Fruit fly (Drosophila melanogaster): ENCODE data around the gene CG3808.

DNA sequence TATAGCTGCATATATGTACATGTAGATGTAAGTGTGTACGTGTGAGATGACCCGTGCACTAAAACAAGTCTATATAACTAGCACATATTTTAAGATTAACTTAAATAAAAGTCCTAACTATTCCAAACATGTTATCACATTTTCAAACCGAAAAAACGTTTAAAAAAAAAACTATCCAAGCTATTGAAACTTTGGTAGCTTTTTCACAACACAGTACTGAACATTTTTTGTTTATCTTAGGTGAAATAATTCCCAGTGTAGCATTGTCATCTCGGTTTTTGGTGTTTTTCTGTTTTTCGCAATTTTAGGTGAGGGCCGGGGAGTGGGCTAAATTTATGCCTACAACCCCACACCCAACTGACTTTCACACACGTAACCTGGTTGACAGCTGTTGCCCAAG is 26.8 kb upstream of the CG3808 start:
- TF ChIP-seq CG14667 (GFP tag; IDR thresholded peaks at IDR 0.05), result no peak
- no peak for TF ChIP-seq inv (GFP tag; IDR thresholded peaks at IDR 0.05; ENCODE audit: partially characterized antibody)
- no peak for TF ChIP-seq cato (GFP tag; optimal IDR thresholded peaks at IDR 0.05; ENCODE audit: borderline replicate concordance)
- no peak for TF ChIP-seq CG10147 (GFP tag; optimal IDR thresholded peaks at IDR 0.05)
- TF ChIP-seq Dfd (GFP tag; optimal IDR thresholded peaks at IDR 0.05), result no peak
- no peak for TF ChIP-seq emc (GFP tag; optimal IDR thresholded peaks at IDR 0.05)
- no peak for TF ChIP-seq Dll (GFP tag; IDR thresholded peaks at IDR 0.05; ENCODE audit: partially characterized antibody)
- no peak for TF ChIP-seq Dad (GFP tag; optimal IDR thresholded peaks at IDR 0.05)
- TF ChIP-seq run (tag; optimal IDR thresholded peaks at IDR 0.05), result no peak
- no peak for TF ChIP-seq pzg (GFP tag; optimal IDR thresholded peaks at IDR 0.05)
- TF ChIP-seq CG4854 (GFP tag; optimal IDR thresholded peaks at IDR 0.05), result no peak
- TF ChIP-seq Bteb2 (GFP tag; optimal IDR thresholded peaks at IDR 0.05), result no peak
- TF ChIP-seq lov (optimal IDR thresholded peaks at IDR 0.05), result no peak
- TF ChIP-seq lov (GFP tag; IDR thresholded peaks at IDR 0.05), result no peak
- TF ChIP-seq Sox102F (GFP tag; optimal IDR thresholded peaks at IDR 0.05), result peak; percentile 10
